Fruit fly (Drosophila melanogaster) whole organism, embryonic: ENCODE results near the gene ATPsyngamma.

ENCODE experiments used
- Antp ChIP-seq: fragments of 200-800 bp; sonication (Bioruptor generic); optimal IDR thresholded peaks from 3 replicates; lab custom pipeline; 2016; ENCODE audit warnings: missing biosample characterization, missing genetic modification characterization
- CG10209 ChIP-seq: fragments of 200-800 bp; sonication (Bioruptor generic); optimal IDR thresholded peaks from 3 replicates; lab custom pipeline; 2017; ENCODE audit warnings: missing biosample characterization, mild to moderate bottlenecking, missing genetic modification characterization, missing genetic modification reagents
- CG10366 ChIP-seq: fragments of 200-800 bp; sonication (Bioruptor generic); IDR thresholded peaks from 2 replicates; pipeline ENCODE4 v1.3.6; 2022; ENCODE audit warnings: missing biosample characterization, missing genetic modification characterization
- CG13894 ChIP-seq: fragments of 200-800 bp; sonication (Bioruptor generic); optimal IDR thresholded peaks from 3 replicates; lab custom pipeline; 2018; ENCODE audit warnings: missing biosample characterization, mild to moderate bottlenecking, missing genetic modification characterization, moderate library complexity
- CG14441 ChIP-seq: fragments of 200-800 bp; sonication (Bioruptor generic); IDR thresholded peaks from 2 replicates; pipeline ENCODE4 v1.3.6; 2022; ENCODE audit warnings: missing biosample characterization, missing genetic modification characterization
- CG15479 ChIP-seq: fragments of 200-800 bp; sonication (Bioruptor generic); optimal IDR thresholded peaks from 3 replicates; lab custom pipeline; 2019; ENCODE audit warnings: missing biosample characterization, mild to moderate bottlenecking, missing genetic modification characterization, moderate library complexity
- CG18599 ChIP-seq: fragments of 200-800 bp; sonication (Bioruptor generic); optimal IDR thresholded peaks from 3 replicates; lab custom pipeline; 2017; ENCODE audit warnings: missing biosample characterization, missing genetic modification characterization, mild to moderate bottlenecking, moderate library complexity, missing genetic modification reagents
- CG18619 ChIP-seq: fragments of 200-800 bp; sonication (Bioruptor generic); optimal IDR thresholded peaks from 3 replicates; lab custom pipeline; 2017; ENCODE audit warnings: missing biosample characterization, mild to moderate bottlenecking, missing genetic modification characterization
- CG2202 ChIP-seq: fragments of 200-800 bp; sonication (Bioruptor generic); optimal IDR thresholded peaks from 2 replicates; lab custom pipeline; 2018; ENCODE audit warnings: missing biosample characterization, mild to moderate bottlenecking, missing genetic modification characterization
- CG31365 ChIP-seq: fragments of 200-800 bp; sonication (Bioruptor generic); optimal IDR thresholded peaks from 2 replicates; lab custom pipeline; 2018; ENCODE audit warnings: missing biosample characterization, mild to moderate bottlenecking, missing genetic modification characterization
- CG3163 ChIP-seq: fragments of 200-800 bp; sonication (Bioruptor generic); optimal IDR thresholded peaks from 3 replicates; lab custom pipeline; 2016; ENCODE audit warnings: missing biosample characterization, missing genetic modification characterization
- CG32532 ChIP-seq: fragments of 200-800 bp; sonication (Bioruptor generic); IDR thresholded peaks from 2 replicates; pipeline ENCODE4 v1.3.6; 2022; ENCODE audit warnings: missing biosample characterization, missing genetic modification characterization
- CG34422 ChIP-seq: fragments of 200-800 bp; sonication (Bioruptor generic); IDR thresholded peaks from 3 replicates; pipeline ENCODE4 v1.3.6; 2022; ENCODE audit warnings: missing biosample characterization, missing genetic modification characterization
- CG6254 ChIP-seq: fragments of 200-800 bp; sonication (Bioruptor generic); optimal IDR thresholded peaks from 3 replicates; lab custom pipeline; 2017; ENCODE audit warnings: mild to moderate bottlenecking, missing biosample characterization, missing genetic modification reagents, missing genetic modification characterization
- CG7987 ChIP-seq: fragments of 200-800 bp; sonication (Bioruptor generic); optimal IDR thresholded peaks from 2 replicates; lab custom pipeline; 2018; ENCODE audit warnings: missing biosample characterization, mild to moderate bottlenecking, missing genetic modification characterization, moderate library complexity
- CG8290 ChIP-seq, 3 experiments: fragments of 200-800 bp; sonication (Bioruptor generic); optimal IDR thresholded peaks; 2 replicates each; lab custom pipeline; 2016 to 2019; ENCODE audit warnings: missing biosample characterization in 3 of 3, missing genetic modification characterization in 3 of 3, mild to moderate bottlenecking in 2 of 3, moderate library complexity in 1 of 3
- CG8478 ChIP-seq: fragments of >200 bp; optimal IDR thresholded peaks from 2 replicates; lab custom pipeline; 2018
- CG9437 ChIP-seq: fragments of 200-800 bp; sonication (Bioruptor generic); optimal IDR thresholded peaks from 2 replicates; lab custom pipeline; 2018; ENCODE audit warnings: missing biosample characterization, mild to moderate bottlenecking, missing genetic modification characterization
- D ChIP-seq, 2 experiments: fragments of 200-800 bp in 1 of 2; fragments of >200 bp in 1 of 2; sonication (Bioruptor generic) in 1 of 2; optimal IDR thresholded peaks; 2 replicates in 1 of 2; 3 replicates in 1 of 2; lab custom pipeline; 2017; ENCODE audit warnings: mild to moderate bottlenecking in 1 of 2, missing biosample characterization in 1 of 2, missing genetic modification characterization in 1 of 2, missing genetic modification reagents in 1 of 2
- D19A ChIP-seq: fragments of 200-800 bp; optimal IDR thresholded peaks from 3 replicates; lab custom pipeline; 2019; ENCODE audit warnings: missing biosample characterization, mild to moderate bottlenecking, missing genetic modification characterization, moderate library complexity
- Deaf1 ChIP-seq: fragments of 200-800 bp; optimal IDR thresholded peaks from 3 replicates; lab custom pipeline; 2019; ENCODE audit warnings: missing biosample characterization, mild to moderate bottlenecking, missing genetic modification characterization, moderate library complexity
- Dfd ChIP-seq, 2 experiments: fragments of >200 bp; optimal IDR thresholded peaks; 2 replicates each; lab custom pipeline; 2017; ENCODE audit warnings: missing biosample characterization in 2 of 2, missing genetic modification characterization in 2 of 2
- Ets65A ChIP-seq: fragments of 200-800 bp; sonication (Bioruptor generic); peaks from one replicate; lab custom pipeline; 2016; ENCODE audit warnings: missing biosample characterization, missing genetic modification characterization
- Ets97D ChIP-seq: fragments of 200-800 bp; sonication (Bioruptor generic); optimal IDR thresholded peaks from 3 replicates; lab custom pipeline; 2016; ENCODE audit warnings: missing biosample characterization, missing genetic modification characterization
- Gug ChIP-seq: fragments of 200-800 bp; sonication (Bioruptor generic); IDR thresholded peaks from 4 replicates; pipeline ENCODE4 v1.3.6; 2022; ENCODE audit warnings: missing biosample characterization, missing genetic modification characterization
- HLH3B ChIP-seq: fragments of 200-800 bp; sonication (Bioruptor generic); IDR thresholded peaks from 2 replicates; pipeline ENCODE4 v1.3.6; 2022; ENCODE audit warnings: missing biosample characterization, missing genetic modification characterization
- HLH4C ChIP-seq: fragments of 200-800 bp; sonication (Bioruptor generic); IDR thresholded peaks from 3 replicates; pipeline ENCODE4 v1.3.6; 2022; ENCODE audit warnings: missing biosample characterization, missing genetic modification characterization; ENCODE audit not compliant: partially characterized antibody
- HLH54F ChIP-seq: fragments of 200-800 bp; sonication (Bioruptor generic); optimal IDR thresholded peaks from 3 replicates; lab custom pipeline; 2016; ENCODE audit warnings: missing biosample characterization, missing genetic modification characterization
- Hand ChIP-seq: fragments of 200-800 bp; sonication (Bioruptor generic); optimal IDR thresholded peaks from 2 replicates; lab custom pipeline; 2017; ENCODE audit warnings: mild to moderate bottlenecking, missing biosample characterization, missing genetic modification reagents, missing genetic modification characterization
- Max ChIP-seq: fragments of 200-800 bp; sonication (Bioruptor generic); optimal IDR thresholded peaks from 2 replicates; lab custom pipeline; 2016; ENCODE audit warnings: missing biosample characterization, mild to moderate bottlenecking, missing genetic modification characterization
- Opbp ChIP-seq: fragments of 200-800 bp; sonication (Bioruptor generic); IDR thresholded peaks from 3 replicates; pipeline ENCODE4 v1.3.6; 2022; ENCODE audit warnings: missing biosample characterization, missing genetic modification characterization; ENCODE audit not compliant: partially characterized antibody
- Scr ChIP-seq: fragments of 200-800 bp; sonication (Bioruptor generic); IDR thresholded peaks from 2 replicates; pipeline ENCODE4 v1.3.6; 2022; ENCODE audit warnings: missing biosample characterization, missing genetic modification characterization; ENCODE audit not compliant: partially characterized antibody
- Ssrp ChIP-seq: fragments of 200-800 bp; sonication (Bioruptor generic); optimal IDR thresholded peaks from 2 replicates; lab custom pipeline; 2018; ENCODE audit warnings: missing biosample characterization, mild to moderate bottlenecking, missing genetic modification characterization, moderate library complexity
- en ChIP-seq: fragments of 200-800 bp; sonication (Bioruptor generic); optimal IDR thresholded peaks from 2 replicates; lab custom pipeline; 2016; ENCODE audit warnings: missing biosample characterization, missing genetic modification characterization
- fru ChIP-seq: fragments of >200 bp; optimal IDR thresholded peaks from 2 replicates; lab custom pipeline; 2017
- h ChIP-seq: fragments of >200 bp; optimal IDR thresholded peaks from 2 replicates; lab custom pipeline; 2017
- prd ChIP-seq, 3 experiments: fragments of >200 bp in 2 of 3; fragments of 200-800 bp in 1 of 3; sonication (Bioruptor generic) in 1 of 3; optimal IDR thresholded peaks in 2 of 3; IDR thresholded peaks in 1 of 3; 2 replicates in 2 of 3; 3 replicates in 1 of 3; pipeline versions ENCODE4 v1.3.6 to Lab custom; 2017 to 2022; ENCODE audit warnings: missing biosample characterization in 1 of 3, missing genetic modification characterization in 1 of 3
- rib ChIP-seq: fragments of 200-800 bp; sonication (Bioruptor generic); IDR thresholded peaks from 2 replicates; pipeline ENCODE4 v1.3.6; 2022; ENCODE audit warnings: missing biosample characterization, missing genetic modification characterization
- sna ChIP-seq: fragments of 200-800 bp; sonication (Bioruptor generic); IDR thresholded peaks from 2 replicates; pipeline ENCODE4 v1.3.6; 2022; ENCODE audit warnings: missing biosample characterization, missing genetic modification characterization; ENCODE audit not compliant: partially characterized antibody
- trh ChIP-seq: fragments of 200-800 bp; sonication (Bioruptor generic); optimal IDR thresholded peaks from 2 replicates; lab custom pipeline; 2016; ENCODE audit warnings: missing biosample characterization, missing genetic modification characterization
- unc-4 ChIP-seq: fragments of 200-800 bp; sonication (Bioruptor generic); IDR thresholded peaks from 2 replicates; pipeline ENCODE4 v1.3.6; 2022; ENCODE audit warnings: missing biosample characterization, missing genetic modification characterization; ENCODE audit not compliant: partially characterized antibody
- z ChIP-seq: fragments of 200-800 bp; sonication (Bioruptor generic); IDR thresholded peaks from 3 replicates; pipeline ENCODE4 v1.3.6; 2022; ENCODE audit warnings: missing biosample characterization, missing genetic modification characterization
- zen ChIP-seq: fragments of 200-800 bp; sonication (Bioruptor generic); optimal IDR thresholded peaks from 3 replicates; lab custom pipeline; 2018; ENCODE audit warnings: missing biosample characterization, mild to moderate bottlenecking, missing genetic modification characterization, moderate library complexity

ATPsyngamma gene

dm6 chr3R:29771645-29772089 lies 22.7 kb upstream of the ATPsyngamma start (continued):
- TF ChIP-seq HLH3B (GFP tag; lab: Robert Waterston, UW), result peak; percentile 30; the same call in 1 of the 2 replicates
- TF ChIP-seq CG18599, result no peak
- peak; percentile 30; the same call in 1 of the 2 replicates for TF ChIP-seq unc-4 (GFP tag; lab: Robert Waterston, UW)
- TF ChIP-seq CG14441 (GFP tag; lab: Robert Waterston, UW), result no peak
- TF ChIP-seq Scr (GFP tag; lab: Robert Waterston, UW), result peak; percentile 55
- no peak for TF ChIP-seq Gug (GFP tag; lab: Robert Waterston, UW)
- TF ChIP-seq, all 482 proteins: peak for 98

dm6 chr3R:29770930-29771329 lies 22.0 kb upstream of the ATPsyngamma start:
- peak; percentile 91 for TF ChIP-seq zen (tag; lab: Kevin White, UChicago)
- TF ChIP-seq CG13894 (tag; lab: Kevin White, UChicago), result peak; percentile 54
- no peak for TF ChIP-seq D19A
- 0 out of 2 replicates have a peak, but pooled peaks have one; percentile 16 for TF ChIP-seq rib (GFP tag; lab: Robert Waterston, UW)
- peak; percentile 48; the same call in 2 of the 3 replicates for TF ChIP-seq z
- 0 out of 3 replicates have a peak, but pooled peaks have one; percentile 20 for TF ChIP-seq Opbp (GFP tag; lab: Robert Waterston, UW)
- TF ChIP-seq Deaf1, result peak; percentile 10
- TF ChIP-seq prd (optimal IDR thresholded peaks at IDR 0.05; lab: Kevin White, UChicago), result no peak
- TF ChIP-seq prd (GFP tag; IDR thresholded peaks at IDR 0.05; lab: Robert Waterston, UW), result 0 out of 3 replicates have a peak, but pooled peaks have one; percentile 13
- no peak for TF ChIP-seq CG31365 (tag; lab: Kevin White, UChicago)
- no peak for TF ChIP-seq CG6254 (GFP tag; lab: Kevin White, UChicago)
- peak; percentile 66 for TF ChIP-seq Ets65A (GFP tag; lab: Kevin White, UChicago)
- TF ChIP-seq D (optimal IDR thresholded peaks at IDR 0.05; lab: Kevin White, UChicago), result peak; percentile 11
- TF ChIP-seq D (GFP tag; optimal IDR thresholded peaks at IDR 0.05; lab: Kevin White, UChicago), result no peak

dm6 chr3R:29767236-29767635 lies 18.3 kb upstream of the ATPsyngamma start:
- TF ChIP-seq CG8478 (lab: Kevin White, UChicago), result peak; percentile 73
- TF ChIP-seq HLH4C (GFP tag; lab: Robert Waterston, UW), result 0 out of 3 replicates have a peak, but pooled peaks have one; percentile 7
- TF ChIP-seq sna, result no peak
- peak in 1 of 2 experiments; percentile 77 for TF ChIP-seq Dfd (GFP tag; optimal IDR thresholded peaks at IDR 0.05; lab: Kevin White, UChicago)
- TF ChIP-seq CG18619 (GFP tag; lab: Kevin White, UChicago), result no peak
- TF ChIP-seq, all 482 proteins: peak for 3

DNA sequence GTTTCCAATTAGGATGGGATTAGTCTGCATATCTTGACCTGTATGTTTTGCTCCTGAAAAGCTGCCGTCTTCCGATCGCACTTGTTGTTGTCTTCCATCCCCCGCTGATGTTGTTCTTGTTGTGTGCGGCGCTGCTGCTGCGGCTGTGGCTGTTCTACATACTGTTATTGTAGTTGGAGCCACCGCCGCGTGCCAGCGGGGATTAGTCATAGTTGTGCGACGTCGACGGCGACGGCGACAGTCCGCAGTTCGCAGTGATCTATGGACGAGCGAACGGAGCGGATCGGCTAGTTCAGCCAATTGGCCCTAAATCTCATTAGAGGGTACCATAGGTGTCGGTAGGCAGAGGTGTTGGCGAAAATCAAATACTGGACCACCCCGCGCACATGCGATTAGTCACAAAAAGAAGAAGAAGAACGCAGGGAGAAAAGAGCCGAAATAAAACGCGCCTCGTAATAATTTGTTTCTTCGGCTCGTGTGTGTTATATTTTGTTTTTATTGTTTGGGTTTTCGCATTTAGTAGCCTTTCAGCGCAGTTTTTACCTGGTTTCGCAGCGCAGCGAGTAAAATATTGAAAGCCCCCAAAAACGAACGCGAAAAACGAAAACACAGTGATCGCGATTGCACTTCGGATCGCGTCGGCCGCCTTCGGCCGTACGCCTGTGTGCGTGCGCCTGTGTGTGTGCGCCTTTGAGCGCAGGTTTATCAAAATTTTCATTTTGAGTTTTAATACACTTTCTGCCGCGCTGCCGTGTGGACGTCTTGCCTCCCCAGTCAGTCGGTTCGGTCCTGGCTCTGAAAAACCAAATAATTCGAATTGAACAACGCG lies 16.5 kb upstream of the ATPsyngamma start, which contains the start of gene kay:
TSS of gene kay (plus strand) at position 729 of the 829 bp plus-strand sequence.
- TF ChIP-seq CG15479 (GFP tag; lab: Kevin White, UChicago) (peak; percentile 57), Antp (GFP tag; lab: Kevin White, UChicago) (no peak), trh (GFP tag; lab: Kevin White, UChicago) (no peak), CG10366 (GFP tag; lab: Robert Waterston, UW) (no peak), CG2202 (tag; lab: Kevin White, UChicago) (no peak), CG10209 (GFP tag; lab: Kevin White, UChicago) (no peak), CG8290 (GFP tag; optimal IDR thresholded peaks at IDR 0.05; lab: Kevin White, UChicago) (no peak), CG8290 (tag; optimal IDR thresholded peaks at IDR 0.05; lab: Kevin White, UChicago) (no peak), CG32532 (GFP tag; lab: Robert Waterston, UW) (0 out of 2 replicates have a peak, but pooled peaks have one; percentile 18), Max (no peak), Hand (GFP tag; lab: Kevin White, UChicago) (no peak), CG7987 (GFP tag; lab: Kevin White, UChicago) (no peak), en (GFP tag; lab: Kevin White, UChicago) (no peak), Ssrp (tag; lab: Kevin White, UChicago) (no peak), CG9437 (GFP tag; lab: Kevin White, UChicago) (no peak), h (lab: Kevin White, UChicago) (no peak), CG3163 (GFP tag; lab: Kevin White, UChicago) (no peak), HLH54F (GFP tag; lab: Kevin White, UChicago) (no peak), fru (lab: Kevin White, UChicago) (no peak), CG34422 (GFP tag; lab: Robert Waterston, UW) (no peak), Ets97D (GFP tag; lab: Kevin White, UChicago) (no peak)
